Worm (Caenorhabditis elegans) whole organism, L3 larva: Measurements from ENCODE around the gene F56D2.8.

ENCODE experiments used
- ZK546.5 ChIP-seq: sonication (generic microtip); optimal IDR thresholded peaks from 2 replicates; lab custom pipeline; 2017; ENCODE audit warnings: missing biosample characterization, missing genetic modification characterization
- aly-2 ChIP-seq: fragments of 150-350 bp; optimal IDR thresholded peaks from 2 replicates; lab custom pipeline; 2014; ENCODE audit warnings: missing biosample characterization, missing genetic modification characterization
- ceh-16 ChIP-seq: sonication (generic microtip); optimal IDR thresholded peaks from 2 replicates; lab custom pipeline; 2017; ENCODE audit warnings: missing biosample characterization, missing genetic modification characterization
- egl-27 ChIP-seq: sonication (generic microtip); optimal IDR thresholded peaks from 4 replicates; lab custom pipeline; 2017; ENCODE audit warnings: missing biosample characterization, missing genetic modification reagents, missing genetic modification characterization
- elt-1 ChIP-seq: fragments of 150-350 bp; optimal IDR thresholded peaks from 2 replicates; lab custom pipeline; 2014; ENCODE audit warnings: missing biosample characterization, missing genetic modification characterization
- elt-2 ChIP-seq: sonication (generic microtip); optimal IDR thresholded peaks from 2 replicates; lab custom pipeline; 2016; ENCODE audit warnings: missing genetic modification reagents, mild to moderate bottlenecking, missing genetic modification characterization, missing compliant biosample characterization
- elt-3 ChIP-seq, 3 experiments: fragments of 150-350 bp in 1 of 3; sonication (generic microtip) in 2 of 3; optimal IDR thresholded peaks; 2 replicates in 2 of 3; 4 replicates in 1 of 3; lab custom pipeline; 2014 to 2017; ENCODE audit warnings: missing biosample characterization in 3 of 3, missing genetic modification characterization in 3 of 3
- eor-1 ChIP-seq, 2 experiments: fragments of 150-350 bp; optimal IDR thresholded peaks; 2 replicates each; lab custom pipeline; 2014 to 2018; ENCODE audit warnings: missing biosample characterization in 2 of 2, missing genetic modification characterization in 2 of 2
- fkh-10 ChIP-seq: sonication (generic microtip); optimal IDR thresholded peaks from 2 replicates; lab custom pipeline; 2017; ENCODE audit warnings: missing biosample characterization, missing genetic modification reagents, missing genetic modification characterization
- fkh-2 ChIP-seq: fragments of 150-350 bp; optimal IDR thresholded peaks from 2 replicates; lab custom pipeline; 2014; ENCODE audit warnings: missing biosample characterization, missing genetic modification reagents, missing genetic modification characterization
- fos-1 ChIP-seq: fragments of 150-350 bp; optimal IDR thresholded peaks from 2 replicates; lab custom pipeline; 2014; ENCODE audit warnings: missing biosample characterization, missing genetic modification characterization
- hmg-11 ChIP-seq: sonication (generic microtip); optimal IDR thresholded peaks from 2 replicates; lab custom pipeline; 2016; ENCODE audit warnings: missing genetic modification characterization, missing compliant biosample characterization
- lin-39 ChIP-seq: fragments of 150-350 bp; optimal IDR thresholded peaks from 2 replicates; lab custom pipeline; 2018; ENCODE audit warnings: missing biosample characterization, missing genetic modification reagents, missing genetic modification characterization
- lsy-12 ChIP-seq: sonication (generic microtip); optimal IDR thresholded peaks from 2 replicates; lab custom pipeline; 2016; ENCODE audit warnings: mild to moderate bottlenecking, missing genetic modification characterization, missing compliant biosample characterization
- nhr-237 ChIP-seq: fragments of 150-350 bp; optimal IDR thresholded peaks from 2 replicates; lab custom pipeline; 2014; ENCODE audit warnings: missing biosample characterization, missing genetic modification characterization
- nhr-25 ChIP-seq: sonication (generic microtip); optimal IDR thresholded peaks from 2 replicates; lab custom pipeline; 2017; ENCODE audit warnings: missing biosample characterization, missing genetic modification characterization
- nhr-77 ChIP-seq: fragments of 150-350 bp; optimal IDR thresholded peaks from 2 replicates; lab custom pipeline; 2014; ENCODE audit warnings: missing biosample characterization, missing genetic modification characterization
- pha-4 ChIP-seq: fragments of 150-350 bp; optimal IDR thresholded peaks from 2 replicates; lab custom pipeline; 2014; ENCODE audit warnings: missing biosample characterization, missing genetic modification reagents, missing genetic modification characterization
- skn-1 ChIP-seq: fragments of 150-350 bp; optimal IDR thresholded peaks from 2 replicates; lab custom pipeline; 2014; ENCODE audit warnings: missing biosample characterization, missing genetic modification characterization
- unc-39 ChIP-seq: sonication (generic microtip); optimal IDR thresholded peaks from 4 replicates; lab custom pipeline; 2017; ENCODE audit warnings: missing biosample characterization, missing genetic modification characterization
- ztf-11 ChIP-seq: fragments of 150-350 bp; optimal IDR thresholded peaks from 2 replicates; lab custom pipeline; 2014; ENCODE audit warnings: missing biosample characterization, missing genetic modification characterization
- ztf-4 ChIP-seq: fragments of 150-350 bp; optimal IDR thresholded peaks from 2 replicates; lab custom pipeline; 2014; ENCODE audit warnings: missing biosample characterization, missing genetic modification characterization

F56D2.8 gene

DNA sequence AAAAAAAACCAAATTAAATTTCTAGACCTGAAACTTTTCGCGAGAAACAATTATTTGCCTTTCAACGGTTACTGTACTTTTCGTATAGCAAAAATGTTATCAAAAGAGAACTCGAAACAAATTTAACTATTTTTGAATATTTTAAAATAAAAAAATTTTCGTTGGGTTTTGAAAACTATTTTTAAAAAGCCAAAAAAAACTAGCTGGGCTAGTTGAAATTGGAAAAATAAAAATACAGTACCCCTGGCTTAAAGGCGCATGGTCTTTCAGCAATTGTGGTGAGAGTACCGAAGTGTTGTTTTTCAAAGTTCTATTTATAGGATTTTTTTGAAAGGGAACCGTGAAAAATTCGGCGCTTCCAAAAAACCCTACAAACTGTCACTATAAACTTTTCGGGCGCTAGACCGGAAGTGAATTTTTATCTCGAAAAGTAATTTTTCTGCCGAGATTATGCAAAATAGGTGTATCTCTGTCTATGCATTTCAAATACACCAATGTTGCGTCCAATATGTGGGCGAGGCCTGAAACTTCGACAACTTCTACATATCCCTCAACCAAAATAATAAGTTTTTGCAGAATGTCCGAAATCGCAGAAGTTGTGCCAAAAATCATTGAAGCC, 38.8 kb downstream of the F56D2.8 start, which contains the start of gene D1044.1:
D1044.1 (plus strand) TSS at position 569 of the 619 bp plus-strand sequence.
- TF ChIP-seq elt-1 (tag; lab: Kevin White, UChicago) (no peak), ceh-16 (tag; lab: Kevin White, UChicago) (no peak), egl-27 (tag; lab: Kevin White, UChicago) (no peak), aly-2 (tag; lab: Kevin White, UChicago) (no peak), fkh-10 (GFP tag; lab: Kevin White, UChicago) (no peak), ZK546.5 (no peak), eor-1 (tag; optimal IDR thresholded peaks at IDR 0.05; lab: Kevin White, UChicago) (no peak), skn-1 (tag; lab: Kevin White, UChicago) (no peak), nhr-237 (tag; lab: Kevin White, UChicago) (no peak), lin-39 (no peak)

DNA sequence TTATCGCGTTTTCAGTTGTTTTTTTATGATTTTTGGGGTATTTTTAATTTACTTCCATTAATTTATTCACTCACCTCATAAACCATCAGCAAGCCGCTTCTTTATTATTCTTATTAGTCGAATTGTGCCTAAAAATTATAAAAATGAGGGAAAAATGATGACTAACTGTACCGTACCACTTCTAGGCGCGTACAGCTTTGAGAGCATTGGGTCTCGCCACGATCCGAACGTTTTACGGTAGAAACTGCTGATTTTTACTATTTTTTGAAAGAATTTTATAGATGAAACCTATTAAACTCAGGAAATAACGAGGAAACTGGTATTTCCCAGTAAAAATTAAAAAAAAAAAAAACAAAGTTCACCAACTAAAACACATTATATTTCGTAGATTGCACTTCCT, 39.6 kb downstream of the F56D2.8 start, which contains the start of gene D1044.6:
D1044.6 (minus strand) TSS at position 128 of the 400 bp plus-strand sequence.
- TF ChIP-seq lin-39: no peak
- no peak for TF ChIP-seq nhr-77 (tag; lab: Kevin White, UChicago)
- no peak for TF ChIP-seq pha-4 (tag; lab: Kevin White, UChicago)
- no peak for TF ChIP-seq elt-2
- TF ChIP-seq fkh-2 (tag; lab: Kevin White, UChicago): no peak
- no peak for TF ChIP-seq egl-27 (tag; lab: Kevin White, UChicago)
- no peak for TF ChIP-seq elt-3 (tag; optimal IDR thresholded peaks at IDR 0.05; lab: Kevin White, UChicago)
- no peak for TF ChIP-seq ztf-11 (tag; lab: Kevin White, UChicago)
- no peak for TF ChIP-seq elt-1 (tag; lab: Kevin White, UChicago)
- TF ChIP-seq fos-1 (tag; lab: Kevin White, UChicago): no peak
- TF ChIP-seq skn-1 (tag; lab: Kevin White, UChicago): no peak
- TF ChIP-seq ztf-4: no peak
- no peak for TF ChIP-seq lsy-12 (tag; lab: Kevin White, UChicago)
- no peak for TF ChIP-seq unc-39 (tag; lab: Kevin White, UChicago)
- TF ChIP-seq eor-1 (tag; optimal IDR thresholded peaks at IDR 0.05; lab: Kevin White, UChicago): no peak
- no peak for TF ChIP-seq aly-2 (tag; lab: Kevin White, UChicago)
- TF ChIP-seq, all 47 proteins: peak for 0

DNA sequence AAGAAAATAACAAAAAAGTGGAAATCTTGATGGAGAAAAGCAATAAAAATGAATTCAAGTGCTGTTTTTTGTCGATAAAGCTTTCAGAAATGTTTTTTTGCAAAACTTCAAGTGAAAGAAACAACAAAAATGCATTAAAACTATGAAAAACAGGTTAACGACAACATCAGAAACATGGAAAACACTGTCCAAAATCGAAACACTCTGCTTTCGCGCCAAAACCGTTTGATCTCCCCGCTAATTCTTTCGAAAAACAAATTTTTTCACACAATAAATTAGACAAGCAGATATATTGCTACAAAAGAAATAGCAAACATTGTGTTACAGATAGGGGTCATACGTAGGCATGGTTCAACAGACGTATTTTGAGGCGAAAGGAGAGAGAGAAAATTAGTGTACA, 40.9 kb downstream of the F56D2.8 start:
- TF ChIP-seq nhr-25 (tag; lab: Kevin White, UChicago) (peak; percentile 37), fkh-10 (GFP tag; lab: Kevin White, UChicago) (no peak), hmg-11 (peak; percentile 26)
